Fruit fly (Drosophila melanogaster) whole organism, embryonic: Measurements from ENCODE around the gene CG7386.

Source experiments
- Adf1 ChIP-seq: fragments of 200-800 bp; sonication (Bioruptor generic); IDR thresholded peaks from 2 replicates; pipeline ENCODE4 v1.3.6; 2022; ENCODE audit warnings: missing biosample characterization, missing genetic modification characterization
- Atf6 ChIP-seq: fragments of 200-800 bp; sonication (Bioruptor generic); IDR thresholded peaks from 2 replicates; pipeline ENCODE4 v1.3.6; 2022; ENCODE audit warnings: missing biosample characterization, missing genetic modification characterization
- CG15269 ChIP-seq: fragments of 200-800 bp; sonication (Bioruptor generic); optimal IDR thresholded peaks from 2 replicates; lab custom pipeline; 2018; ENCODE audit warnings: missing biosample characterization, mild to moderate bottlenecking, missing genetic modification characterization, moderate library complexity
- CG17802 ChIP-seq: fragments of 200-800 bp; sonication (Bioruptor generic); optimal IDR thresholded peaks from 2 replicates; lab custom pipeline; 2018; ENCODE audit warnings: missing biosample characterization, mild to moderate bottlenecking, missing genetic modification characterization, moderate library complexity
- CG17912 ChIP-seq: fragments of 200-800 bp; sonication (Bioruptor generic); optimal IDR thresholded peaks from 2 replicates; lab custom pipeline; 2018; ENCODE audit warnings: missing biosample characterization, mild to moderate bottlenecking, missing genetic modification characterization
- CG18619 ChIP-seq: fragments of 200-800 bp; sonication (Bioruptor generic); optimal IDR thresholded peaks from 3 replicates; lab custom pipeline; 2017; ENCODE audit warnings: missing biosample characterization, mild to moderate bottlenecking, missing genetic modification characterization
- CG2678 ChIP-seq: fragments of 200-800 bp; sonication (Bioruptor generic); optimal IDR thresholded peaks from 3 replicates; lab custom pipeline; 2019; ENCODE audit warnings: missing biosample characterization, mild to moderate bottlenecking, missing genetic modification characterization, moderate library complexity
- CG2889 ChIP-seq: fragments of 200-800 bp; sonication (Bioruptor generic); IDR thresholded peaks from 3 replicates; pipeline ENCODE4 v1.3.6; 2022; ENCODE audit warnings: missing biosample characterization, missing genetic modification characterization
- CG31388 ChIP-seq: fragments of 200-800 bp; sonication (Bioruptor generic); optimal IDR thresholded peaks from 2 replicates; lab custom pipeline; 2016; ENCODE audit warnings: missing biosample characterization, missing genetic modification characterization
- CG32772 ChIP-seq: fragments of 200-800 bp; sonication (Bioruptor generic); IDR thresholded peaks from 2 replicates; pipeline ENCODE4 v1.3.6; 2022; ENCODE audit warnings: missing biosample characterization, missing genetic modification characterization
- CG34376 ChIP-seq: fragments of 200-800 bp; sonication (Bioruptor generic); optimal IDR thresholded peaks from 2 replicates; lab custom pipeline; 2018; ENCODE audit warnings: missing biosample characterization, mild to moderate bottlenecking, missing genetic modification characterization
- CG34422 ChIP-seq: fragments of 200-800 bp; sonication (Bioruptor generic); IDR thresholded peaks from 3 replicates; pipeline ENCODE4 v1.3.6; 2022; ENCODE audit warnings: missing biosample characterization, missing genetic modification characterization
- CG4707 ChIP-seq: fragments of 200-800 bp; sonication (Bioruptor generic); optimal IDR thresholded peaks from 2 replicates; lab custom pipeline; 2018; ENCODE audit warnings: missing biosample characterization, mild to moderate bottlenecking, missing genetic modification characterization, moderate library complexity
- CG5953 ChIP-seq: fragments of 200-800 bp; sonication (Bioruptor generic); IDR thresholded peaks from 2 replicates; pipeline ENCODE4 v1.3.6; 2022; ENCODE audit warnings: missing biosample characterization, missing genetic modification characterization
- CG6854 ChIP-seq: fragments of 200-800 bp; sonication (Bioruptor generic); optimal IDR thresholded peaks from 3 replicates; lab custom pipeline; 2017; ENCODE audit warnings: missing biosample characterization, mild to moderate bottlenecking, missing genetic modification characterization
- CG8089 ChIP-seq: fragments of 200-800 bp; sonication (Bioruptor generic); optimal IDR thresholded peaks from 3 replicates; lab custom pipeline; 2016; ENCODE audit warnings: missing biosample characterization, missing genetic modification characterization
- CG8924 ChIP-seq: fragments of 200-800 bp; optimal IDR thresholded peaks from 3 replicates; lab custom pipeline; 2019; ENCODE audit warnings: missing biosample characterization, mild to moderate bottlenecking, missing genetic modification characterization, moderate library complexity
- CG9437 ChIP-seq: fragments of 200-800 bp; sonication (Bioruptor generic); optimal IDR thresholded peaks from 2 replicates; lab custom pipeline; 2018; ENCODE audit warnings: missing biosample characterization, mild to moderate bottlenecking, missing genetic modification characterization
- CrebB ChIP-seq: fragments of 200-800 bp; sonication (Bioruptor generic); optimal IDR thresholded peaks from 3 replicates; lab custom pipeline; 2018; ENCODE audit warnings: missing biosample characterization, mild to moderate bottlenecking, missing genetic modification characterization
- Dfd ChIP-seq, 2 experiments: fragments of >200 bp; optimal IDR thresholded peaks; 2 replicates each; lab custom pipeline; 2017; ENCODE audit warnings: missing biosample characterization in 2 of 2, missing genetic modification characterization in 2 of 2
- HLHmδ ChIP-seq: fragments of 200-800 bp; sonication (Bioruptor generic); optimal IDR thresholded peaks from 2 replicates; lab custom pipeline; 2018; ENCODE audit warnings: missing biosample characterization, mild to moderate bottlenecking, missing genetic modification characterization, moderate library complexity
- Lhr ChIP-seq: fragments of 200-800 bp; sonication (Bioruptor generic); optimal IDR thresholded peaks from 3 replicates; lab custom pipeline; 2017; ENCODE audit warnings: mild to moderate bottlenecking, missing biosample characterization, missing genetic modification reagents, missing genetic modification characterization
- NC2β ChIP-seq: fragments of 200-800 bp; sonication (Bioruptor generic); optimal IDR thresholded peaks from 2 replicates; lab custom pipeline; 2016; ENCODE audit warnings: missing biosample characterization, missing genetic modification characterization
- Neu2 ChIP-seq: fragments of 200-800 bp; sonication (Bioruptor generic); optimal IDR thresholded peaks from 3 replicates; lab custom pipeline; 2016; ENCODE audit warnings: missing biosample characterization, missing genetic modification characterization, borderline replicate concordance
- Oli ChIP-seq: fragments of 200-800 bp; sonication (Bioruptor generic); optimal IDR thresholded peaks from 2 replicates; lab custom pipeline; 2018; ENCODE audit warnings: missing biosample characterization, mild to moderate bottlenecking, missing genetic modification characterization, moderate library complexity
- Optix ChIP-seq: fragments of 200-800 bp; sonication (Bioruptor generic); IDR thresholded peaks from 3 replicates; pipeline ENCODE4 v1.3.6; 2022; ENCODE audit warnings: missing biosample characterization, missing genetic modification characterization
- Sox100B ChIP-seq: fragments of 200-800 bp; sonication (Bioruptor generic); optimal IDR thresholded peaks from 3 replicates; lab custom pipeline; 2018; ENCODE audit warnings: missing biosample characterization, mild to moderate bottlenecking, missing genetic modification characterization
- TFAM ChIP-seq: fragments of 200-800 bp; sonication (Bioruptor generic); optimal IDR thresholded peaks from 2 replicates; lab custom pipeline; 2017; ENCODE audit warnings: missing biosample characterization, missing genetic modification characterization, inconsistent platforms
- Tbp ChIP-seq: fragments of >200 bp; optimal IDR thresholded peaks from 2 replicates; lab custom pipeline; 2018; ENCODE audit warnings: missing biosample characterization, missing genetic modification characterization
- Trl ChIP-seq, 3 experiments: fragments of >200 bp in 2 of 3; fragments of 200-800 bp in 1 of 3; sonication (Bioruptor generic) in 1 of 3; optimal IDR thresholded peaks; 2 replicates in 1 of 3; 3 replicates in 2 of 3; lab custom pipeline; 2016 to 2017; ENCODE audit warnings: missing biosample characterization in 1 of 3, missing genetic modification characterization in 1 of 3
- bbx ChIP-seq: fragments of 200-800 bp; sonication (Bioruptor generic); IDR thresholded peaks from 2 replicates; pipeline ENCODE4 v1.3.6; 2022; ENCODE audit warnings: missing biosample characterization, missing genetic modification characterization; ENCODE audit not compliant: partially characterized antibody
- bsh ChIP-seq, 2 experiments: fragments of 200-800 bp; sonication (Bioruptor generic); optimal IDR thresholded peaks; 2 replicates each; lab custom pipeline; 2017 to 2018; ENCODE audit warnings: mild to moderate bottlenecking in 2 of 2, missing biosample characterization in 2 of 2, missing genetic modification characterization in 2 of 2, moderate library complexity in 1 of 2
- cad ChIP-seq: fragments of >200 bp; optimal IDR thresholded peaks from 2 replicates; lab custom pipeline; 2017; ENCODE audit warnings: missing biosample characterization, missing genetic modification characterization
- chif ChIP-seq, 2 experiments: fragments of 200-800 bp; sonication (Bioruptor generic); optimal IDR thresholded peaks; 3 replicates each; lab custom pipeline; 2016; ENCODE audit warnings: missing biosample characterization in 2 of 2, missing genetic modification characterization in 2 of 2
- chinmo ChIP-seq: fragments of 200-800 bp; sonication (Bioruptor generic); IDR thresholded peaks from 4 replicates; pipeline ENCODE4 v1.3.6; 2022; ENCODE audit warnings: missing biosample characterization, missing genetic modification characterization; ENCODE audit not compliant: partially characterized antibody
- fru ChIP-seq: fragments of >200 bp; optimal IDR thresholded peaks from 2 replicates; lab custom pipeline; 2017
- hb ChIP-seq: fragments of 200-800 bp; sonication (Bioruptor generic); IDR thresholded peaks from 3 replicates; pipeline ENCODE4 v1.3.6; 2022; ENCODE audit warnings: missing biosample characterization, missing genetic modification characterization; ENCODE audit not compliant: partially characterized antibody
- lbe ChIP-seq: fragments of 200-800 bp; sonication (Bioruptor generic); optimal IDR thresholded peaks from 2 replicates; lab custom pipeline; 2016; ENCODE audit warnings: missing biosample characterization, mild to moderate bottlenecking, missing genetic modification characterization
- lov ChIP-seq, 2 experiments: fragments of 200-800 bp in 1 of 2; fragments of >200 bp in 1 of 2; sonication (Bioruptor generic) in 1 of 2; IDR thresholded peaks in 1 of 2; optimal IDR thresholded peaks in 1 of 2; 2 replicates in 1 of 2; 3 replicates in 1 of 2; pipeline versions ENCODE4 v1.3.6 to Lab custom; 2017 to 2022; ENCODE audit warnings: missing biosample characterization in 1 of 2, missing genetic modification characterization in 1 of 2
- mld ChIP-seq: fragments of 200-800 bp; sonication (Bioruptor generic); IDR thresholded peaks from 3 replicates; pipeline ENCODE4 v1.3.6; 2022; ENCODE audit warnings: missing biosample characterization, missing genetic modification characterization; ENCODE audit not compliant: partially characterized antibody
- nmo ChIP-seq: fragments of 200-800 bp; sonication (Bioruptor generic); optimal IDR thresholded peaks from 2 replicates; lab custom pipeline; 2018; ENCODE audit warnings: missing biosample characterization, mild to moderate bottlenecking, missing genetic modification characterization, moderate library complexity
- pnt ChIP-seq: fragments of 200-800 bp; sonication (Bioruptor generic); optimal IDR thresholded peaks from 3 replicates; lab custom pipeline; 2016; ENCODE audit warnings: missing biosample characterization, missing genetic modification characterization
- rib ChIP-seq: fragments of 200-800 bp; sonication (Bioruptor generic); IDR thresholded peaks from 2 replicates; pipeline ENCODE4 v1.3.6; 2022; ENCODE audit warnings: missing biosample characterization, missing genetic modification characterization
- stwl ChIP-seq: fragments of 200-800 bp; sonication (Bioruptor generic); optimal IDR thresholded peaks from 3 replicates; lab custom pipeline; 2018; ENCODE audit warnings: missing biosample characterization, mild to moderate bottlenecking, missing genetic modification characterization, moderate library complexity
- tin ChIP-seq: fragments of 200-800 bp; sonication (Bioruptor generic); optimal IDR thresholded peaks from 3 replicates; lab custom pipeline; 2016; ENCODE audit warnings: missing biosample characterization, missing genetic modification characterization
- tll ChIP-seq, 2 experiments: fragments of 200-800 bp in 1 of 2; fragments of >200 bp in 1 of 2; sonication (Bioruptor generic) in 1 of 2; optimal IDR thresholded peaks; 2 replicates each; lab custom pipeline; 2017 to 2019; ENCODE audit warnings: missing biosample characterization in 2 of 2, missing genetic modification characterization in 2 of 2, mild to moderate bottlenecking in 1 of 2, moderate library complexity in 1 of 2
- unpg ChIP-seq: fragments of 200-800 bp; sonication (Bioruptor generic); optimal IDR thresholded peaks from 3 replicates; lab custom pipeline; 2018; ENCODE audit warnings: missing biosample characterization, mild to moderate bottlenecking, missing genetic modification characterization, moderate library complexity

Gene CG7386

DNA sequence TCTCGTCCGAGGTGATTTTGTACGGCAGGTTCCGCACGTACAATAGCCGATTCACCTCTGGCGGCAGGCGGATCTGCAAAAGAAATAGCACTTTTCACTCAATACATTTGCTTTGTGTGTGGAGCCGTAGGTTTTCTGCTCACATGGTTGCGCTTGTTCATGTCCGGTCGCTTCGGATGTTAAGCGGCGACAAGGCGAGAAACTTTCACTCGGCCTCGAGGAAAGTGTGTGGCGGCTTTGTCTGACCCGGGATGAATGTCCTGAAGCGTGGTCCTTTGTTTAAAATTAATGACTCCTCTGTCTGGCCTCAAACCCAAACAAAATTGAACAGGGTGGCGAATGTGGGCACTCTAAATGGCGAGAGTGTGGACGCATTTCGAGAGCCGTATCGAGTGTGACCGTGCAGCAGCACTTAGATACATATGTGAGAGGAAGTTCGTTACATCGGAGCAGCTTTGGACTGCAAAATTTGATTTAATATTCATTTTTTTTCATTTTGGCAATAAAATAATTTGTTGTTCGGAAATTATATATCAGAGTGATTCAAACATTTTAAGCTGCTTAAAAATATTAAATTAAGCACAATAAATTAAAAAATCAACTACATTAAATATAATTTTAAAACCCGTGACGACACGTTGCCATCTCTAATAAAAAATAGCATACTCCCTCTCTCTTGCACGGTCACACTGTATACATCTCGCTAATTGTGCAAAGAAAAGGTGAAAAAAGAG, 3.4 kb downstream of the CG7386 start, which contains the start of the genes Sf3b6 and Tnpo (continued):
- no peak for TF ChIP-seq CG4707 (GFP tag; lab: Kevin White, UChicago)
- TF ChIP-seq nmo (GFP tag; lab: Kevin White, UChicago) = peak; percentile 93
- peak; percentile 74 for TF ChIP-seq Atf6 (GFP tag; lab: Robert Waterston, UW)
- TF ChIP-seq stwl (tag; lab: Kevin White, UChicago) = peak; percentile 47
- TF ChIP-seq Optix = peak; percentile 51; the same call in 1 of the 3 replicates
- TF ChIP-seq pnt (GFP tag; lab: Kevin White, UChicago) = peak; percentile 78
- TF ChIP-seq CG2678 = no peak
- TF ChIP-seq lbe (GFP tag; lab: Kevin White, UChicago) = peak; percentile 61
- TF ChIP-seq TFAM (GFP tag; lab: Kevin White, UChicago) = no peak
- TF ChIP-seq Neu2 (GFP tag; lab: Kevin White, UChicago) = no peak
- TF ChIP-seq Trl (optimal IDR thresholded peaks at IDR 0.05; lab: Kevin White, UChicago) = peak in 1 of 2 experiments; percentile 28
- peak; percentile 61 for TF ChIP-seq Trl (GFP tag; optimal IDR thresholded peaks at IDR 0.05; lab: Kevin White, UChicago)
- peak; percentile 85 for TF ChIP-seq CG8924
- TF ChIP-seq CG31388 (GFP tag; lab: Kevin White, UChicago) = peak; percentile 49
- peak; percentile 43 to 78 for TF ChIP-seq tll (GFP tag; optimal IDR thresholded peaks at IDR 0.05; lab: Kevin White, UChicago)
- no peak for TF ChIP-seq cad (GFP tag; lab: Kevin White, UChicago)
- peak; percentile 78 for TF ChIP-seq Lhr (GFP tag; lab: Kevin White, UChicago)
- no peak for TF ChIP-seq fru
- no peak for TF ChIP-seq lov (optimal IDR thresholded peaks at IDR 0.05; lab: Kevin White, UChicago)
- TF ChIP-seq lov (GFP tag; IDR thresholded peaks at IDR 0.05; lab: Robert Waterston, UW) = peak; percentile 56; the same call in 1 of the 3 replicates
- TF ChIP-seq unpg (GFP tag; lab: Kevin White, UChicago) = no peak
- TF ChIP-seq CG15269 (tag; lab: Kevin White, UChicago) = no peak
- TF ChIP-seq bsh (GFP tag; optimal IDR thresholded peaks at IDR 0.05; lab: Kevin White, UChicago) = no peak
- peak; percentile 76 for TF ChIP-seq CG9437
- peak; percentile 86 for TF ChIP-seq CG32772 (GFP tag; lab: Robert Waterston, UW)
- TF ChIP-seq CG2889 (GFP tag; lab: Robert Waterston, UW) = peak; percentile 40; the same call in 1 of the 3 replicates
- TF ChIP-seq CG8089 (GFP tag; lab: Kevin White, UChicago) = peak; percentile 73
- TF ChIP-seq Oli (tag; lab: Kevin White, UChicago) = peak; percentile 81
- no peak for TF ChIP-seq hb (GFP tag; lab: Robert Waterston, UW)
- TF ChIP-seq CG17912 (GFP tag; lab: Kevin White, UChicago) = no peak
- TF ChIP-seq CG6854 (GFP tag; lab: Kevin White, UChicago) = no peak
- TF ChIP-seq rib (GFP tag; lab: Robert Waterston, UW) = no peak
- TF ChIP-seq Sox100B (GFP tag; lab: Kevin White, UChicago) = no peak
- TF ChIP-seq CG34376 (GFP tag; lab: Kevin White, UChicago) = peak; percentile 65
- 0 out of 3 replicates have a peak, but pooled peaks have one; percentile 12 for TF ChIP-seq mld (GFP tag; lab: Robert Waterston, UW)
- peak; percentile 16 for TF ChIP-seq HLHmδ
- peak; percentile 47 for TF ChIP-seq CG17802 (tag; lab: Kevin White, UChicago)
- TF ChIP-seq CrebB (tag; lab: Kevin White, UChicago) = peak; percentile 49
- TF ChIP-seq chif (GFP tag; optimal IDR thresholded peaks at IDR 0.05; lab: Kevin White, UChicago) = peak; percentile 49 to 74
- 0 out of 2 replicates have a peak, but pooled peaks have one; percentile 17 for TF ChIP-seq bbx (GFP tag; lab: Robert Waterston, UW)
- peak; percentile 28; the same call in 1 of the 2 replicates for TF ChIP-seq CG5953
- TF ChIP-seq chinmo (GFP tag; lab: Robert Waterston, UW) = no peak
- TF ChIP-seq CG18619 (GFP tag; lab: Kevin White, UChicago) = peak; percentile 83
- peak; percentile 85 for TF ChIP-seq CG34422 (GFP tag; lab: Robert Waterston, UW)
- peak; percentile 80 for TF ChIP-seq tin
- TF ChIP-seq Tbp (GFP tag; lab: Kevin White, UChicago) = no peak
- TF ChIP-seq Adf1 = peak; percentile 39
- no peak for TF ChIP-seq Dfd (GFP tag; optimal IDR thresholded peaks at IDR 0.05; lab: Kevin White, UChicago)
- peak; percentile 58 for TF ChIP-seq NC2β (GFP tag; lab: Kevin White, UChicago)
